Worm (Caenorhabditis elegans): ENCODE measurements around the gene gst-22.
A peak's percentile ranks its signal among the peaks of the same experiment; 100 is the strongest.

ce11 chrV:16220020-16220419 is 12.1 kb downstream of the gst-22 start:
- TF ChIP-seq lim-7 (GFP tag; IDR thresholded peaks at IDR 0.05) (no peak), pqm-1 (tag; optimal IDR thresholded peaks at IDR 0.05) (no peak), unc-62 (GFP tag; optimal IDR thresholded peaks at IDR 0.05 in 1 of 2) (peak in 1 of 2 experiments; percentile 93), unc-62 (tag; optimal IDR thresholded peaks at IDR 0.05) (no peak), unc-39 (tag; optimal IDR thresholded peaks at IDR 0.05) (no peak), mep-1 (tag; optimal IDR thresholded peaks at IDR 0.05) (no peak), aly-2 (tag; optimal IDR thresholded peaks at IDR 0.05) (no peak), ama-1 (optimal IDR thresholded peaks at IDR 0.05) (no peak), ces-1 (GFP tag; optimal IDR thresholded peaks at IDR 0.05) (no peak), lin-13 (GFP tag; optimal IDR thresholded peaks at IDR 0.05) (no peak), nhr-77 (tag; optimal IDR thresholded peaks at IDR 0.05) (no peak), T26A8.4 (GFP tag; IDR thresholded peaks at IDR 0.05) (no peak), F49E8.2 (tag; optimal IDR thresholded peaks at IDR 0.05; ENCODE audit: borderline replicate concordance) (no peak), ceh-82 (tag; optimal IDR thresholded peaks at IDR 0.05) (no peak)

Data from whole organism, L4 larva.